Worm (Caenorhabditis elegans): Measurements from ENCODE around the gene nhr-131.

DNA sequence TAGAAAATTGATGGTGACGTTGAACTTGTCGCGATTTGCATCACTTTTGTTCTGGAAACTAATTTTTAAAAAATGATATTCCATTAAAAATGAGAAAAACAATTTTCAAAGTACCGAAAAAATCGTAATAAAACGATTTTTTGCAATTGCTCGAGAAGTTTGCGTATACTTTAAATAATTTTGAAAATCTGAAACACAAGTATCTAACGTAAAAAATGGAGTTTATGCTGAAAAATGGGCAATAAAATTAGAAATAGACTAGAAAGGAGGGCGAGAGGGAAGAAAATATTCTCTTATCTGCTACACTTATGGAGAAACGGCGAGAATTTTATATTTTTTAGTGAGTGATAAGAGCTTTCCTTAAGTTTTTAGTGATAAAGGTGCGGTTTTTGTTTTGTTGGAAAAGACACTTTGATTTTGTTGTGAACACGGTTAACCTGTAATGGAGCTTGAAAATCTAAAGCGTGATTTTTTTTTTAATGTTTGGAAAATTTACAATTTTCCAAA lies 10.8 kb upstream of the nhr-131 start, which contains the start of gene nhr-130:
- TF ChIP-seq hlh-26 (GFP tag; conservative IDR thresholded peaks at IDR 0.05), result no peak
- TF ChIP-seq hlh-12 (tag; optimal IDR thresholded peaks at IDR 0.05), result no peak
- no peak for TF ChIP-seq Y67H2A.10 (GFP tag; conservative IDR thresholded peaks at IDR 0.05)
- no peak for TF ChIP-seq aptf-3 (GFP tag; IDR thresholded peaks at IDR 0.05)
- TF ChIP-seq snpc-4 (GFP tag; optimal IDR thresholded peaks at IDR 0.05), result no peak
- no peak for TF ChIP-seq snpc-4 (tag; optimal IDR thresholded peaks at IDR 0.05)
- no peak for TF ChIP-seq lag-1 (GFP tag; IDR thresholded peaks at IDR 0.05)
- TF ChIP-seq let-526 (GFP tag; IDR thresholded peaks at IDR 0.05), result no peak
- TF ChIP-seq lin-35 (GFP tag; optimal IDR thresholded peaks at IDR 0.05), result no peak
- no peak for TF ChIP-seq attf-3 (GFP tag; conservative IDR thresholded peaks at IDR 0.05)
- no peak for TF ChIP-seq unc-130 (GFP tag; optimal IDR thresholded peaks at IDR 0.05)
- TF ChIP-seq die-1 (tag; optimal IDR thresholded peaks at IDR 0.05), result no peak
- TF ChIP-seq ets-4 (GFP tag; optimal IDR thresholded peaks at IDR 0.05), result no peak
